Worm (Caenorhabditis elegans): Measurements from ENCODE around the gene nhr-59.

DNA sequence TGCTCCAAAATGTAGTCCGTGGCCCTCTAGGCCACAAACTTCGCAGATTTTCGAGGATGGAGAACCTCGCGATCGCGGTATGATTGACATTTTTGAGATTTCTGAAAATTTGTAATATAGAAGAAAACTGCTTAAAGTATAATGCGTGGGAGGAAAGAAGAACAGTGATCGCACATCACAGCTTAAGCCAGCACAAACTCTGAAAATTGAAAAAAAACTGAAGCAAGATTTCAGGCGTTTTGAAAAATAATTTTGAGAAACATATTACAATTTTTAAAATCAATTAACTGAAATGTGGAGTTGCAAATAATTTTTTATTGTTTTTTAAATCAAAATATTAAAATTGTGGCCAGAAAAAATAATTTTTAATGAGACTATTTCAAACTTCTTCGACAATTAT, 11.1 kb downstream of the nhr-59 start, which contains the start of gene nhr-275:
- TF ChIP-seq nhr-237 (tag; optimal IDR thresholded peaks at IDR 0.05) (no peak), lin-13 (tag; optimal IDR thresholded peaks at IDR 0.05) (no peak), mep-1 (tag; optimal IDR thresholded peaks at IDR 0.05) (no peak), zip-8 (tag; optimal IDR thresholded peaks at IDR 0.05) (no peak), M03D4.4 (tag; optimal IDR thresholded peaks at IDR 0.05) (no peak), nhr-12 (tag; optimal IDR thresholded peaks at IDR 0.05) (no peak), ceh-39 (tag; optimal IDR thresholded peaks at IDR 0.05) (no peak), nhr-76 (tag; optimal IDR thresholded peaks at IDR 0.05) (no peak)
